Worm (Caenorhabditis elegans): ENCODE measurements around the gene dmd-4.

The dmd-4 gene

DNA sequence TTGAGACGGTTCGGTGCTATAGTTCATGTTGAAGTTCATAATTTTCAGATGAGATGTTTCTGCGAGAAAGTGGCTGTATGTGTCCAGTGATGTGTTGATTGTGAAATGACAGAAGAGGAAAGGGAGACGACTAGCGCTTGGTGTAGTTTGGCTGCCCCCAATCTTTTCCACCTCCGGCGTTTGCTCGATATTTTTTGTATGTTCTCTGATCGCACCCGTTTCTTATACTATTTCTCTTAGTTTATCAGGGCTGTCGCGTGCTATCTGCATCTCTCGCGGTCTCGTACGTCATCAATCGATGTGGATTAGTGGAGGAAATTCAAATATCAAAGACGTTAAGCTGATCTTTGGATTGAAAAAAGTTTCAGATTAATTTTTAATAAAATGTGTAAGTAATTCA, 50.9 kb downstream of the dmd-4 start, which contains the start of gene atf-4 (continued):
- TF ChIP-seq zag-1 (tag; optimal IDR thresholded peaks at IDR 0.05) = no peak
- peak; percentile 72 for TF ChIP-seq swsn-7 (tag; optimal IDR thresholded peaks at IDR 0.05)
- peak; percentile 76 for TF ChIP-seq mep-1 (tag; optimal IDR thresholded peaks at IDR 0.05)
- no peak for TF ChIP-seq hlh-4 (tag; optimal IDR thresholded peaks at IDR 0.05)
- TF ChIP-seq hpl-2 (GFP tag; optimal IDR thresholded peaks at IDR 0.05) = no peak
- TF ChIP-seq elt-2 (tag; optimal IDR thresholded peaks at IDR 0.05) = peak; percentile 66
- no peak for TF ChIP-seq isw-1 (GFP tag; IDR thresholded peaks at IDR 0.05)
- TF ChIP-seq sox-4 (tag; optimal IDR thresholded peaks at IDR 0.05) = peak; percentile 16
- TF ChIP-seq C16A3.4 (tag; optimal IDR thresholded peaks at IDR 0.05) = peak; percentile 17
- TF ChIP-seq fkh-8 (tag; optimal IDR thresholded peaks at IDR 0.05) = peak; percentile 80
- TF ChIP-seq pax-3 (tag; optimal IDR thresholded peaks at IDR 0.05) = peak; percentile 17
- peak; percentile 73 for TF ChIP-seq unc-130 (tag; optimal IDR thresholded peaks at IDR 0.05)
- peak; percentile 79 for TF ChIP-seq dsc-1 (tag; optimal IDR thresholded peaks at IDR 0.05)
- TF ChIP-seq nhr-90 (tag; optimal IDR thresholded peaks at IDR 0.05; ENCODE audit: poor library complexity) = peak; percentile 52
- no peak for TF ChIP-seq ceh-8 (GFP tag; optimal IDR thresholded peaks at IDR 0.05)
- TF ChIP-seq egl-13 (tag; optimal IDR thresholded peaks at IDR 0.05) = peak; percentile 60
- TF ChIP-seq ceh-90 (tag; optimal IDR thresholded peaks at IDR 0.05) = no peak
- TF ChIP-seq aly-2 (tag; optimal IDR thresholded peaks at IDR 0.05) = no peak
- no peak for TF ChIP-seq pag-3 (tag; optimal IDR thresholded peaks at IDR 0.05; ENCODE audit: borderline replicate concordance, insufficient read depth)
- peak; percentile 37 for TF ChIP-seq fos-1 (tag; optimal IDR thresholded peaks at IDR 0.05)
- TF ChIP-seq skn-1 (tag; optimal IDR thresholded peaks at IDR 0.05) = no peak
- TF ChIP-seq hlh-17 (GFP tag; optimal IDR thresholded peaks at IDR 0.05; ENCODE audit: borderline replicate concordance) = no peak
- no peak for TF ChIP-seq tlp-1 (tag; optimal IDR thresholded peaks at IDR 0.05)
- TF ChIP-seq unc-62 (GFP tag; optimal IDR thresholded peaks at IDR 0.05) = no peak
- peak; percentile 92 for TF ChIP-seq nhr-71 (tag; optimal IDR thresholded peaks at IDR 0.05)
- TF ChIP-seq nhr-12 (tag; optimal IDR thresholded peaks at IDR 0.05) = no peak
- no peak for TF ChIP-seq nhr-76 (tag; optimal IDR thresholded peaks at IDR 0.05)
- no peak for TF ChIP-seq egl-27 (tag; optimal IDR thresholded peaks at IDR 0.05)
- peak; percentile 48 for TF ChIP-seq ztf-4 (tag; optimal IDR thresholded peaks at IDR 0.05)
- peak; percentile 82 for TF ChIP-seq nhr-47 (tag; optimal IDR thresholded peaks at IDR 0.05)
- TF ChIP-seq unc-98 (GFP tag; IDR thresholded peaks at IDR 0.05) = no peak
- TF ChIP-seq Y116A8C.19 (tag; optimal IDR thresholded peaks at IDR 0.05; ENCODE audit: borderline replicate concordance) = no peak
- peak; percentile 28 for TF ChIP-seq irx-1 (tag; optimal IDR thresholded peaks at IDR 0.05)
- no peak for TF ChIP-seq unc-30 (tag; optimal IDR thresholded peaks at IDR 0.05)
- peak; percentile 49 for TF ChIP-seq lin-13 (GFP tag; optimal IDR thresholded peaks at IDR 0.05)
- peak; percentile 19 for TF ChIP-seq snpc-4 (tag; optimal IDR thresholded peaks at IDR 0.05)
- no peak for TF ChIP-seq fkh-10 (GFP tag; optimal IDR thresholded peaks at IDR 0.05)
- no peak for TF ChIP-seq ztf-11 (tag; optimal IDR thresholded peaks at IDR 0.05)
- TF ChIP-seq jun-1 (tag; optimal IDR thresholded peaks at IDR 0.05) = peak; percentile 7
- TF ChIP-seq vab-15 (tag; optimal IDR thresholded peaks at IDR 0.05) = no peak
- TF ChIP-seq fkh-4 (tag; optimal IDR thresholded peaks at IDR 0.05; ENCODE audit: borderline replicate concordance) = no peak
- no peak for TF ChIP-seq pqm-1 (tag; optimal IDR thresholded peaks at IDR 0.05)
- TF ChIP-seq sptf-1 (tag; optimal IDR thresholded peaks at IDR 0.05) = no peak
- TF ChIP-seq ceh-88 (GFP tag; IDR thresholded peaks at IDR 0.05) = no peak
- peak; percentile 17 for TF ChIP-seq blmp-1 (tag; optimal IDR thresholded peaks at IDR 0.05)
- peak; percentile 76 for TF ChIP-seq tbx-2 (tag; optimal IDR thresholded peaks at IDR 0.05)
- TF ChIP-seq unc-86 (tag; optimal IDR thresholded peaks at IDR 0.05) = peak; percentile 34
- no peak for TF ChIP-seq nhr-84 (tag; optimal IDR thresholded peaks at IDR 0.05)
- TF ChIP-seq F16B12.6 (tag; optimal IDR thresholded peaks at IDR 0.05) = no peak
- no peak for TF ChIP-seq mef-2 (tag; optimal IDR thresholded peaks at IDR 0.05)
- TF ChIP-seq mdl-1 (tag; optimal IDR thresholded peaks at IDR 0.05) = peak in 1 of 2 experiments; percentile 87
- TF ChIP-seq lin-15B (tag; optimal IDR thresholded peaks at IDR 0.05) = no peak
- peak; percentile 62 for TF ChIP-seq xbp-1 (tag; optimal IDR thresholded peaks at IDR 0.05)
- TF ChIP-seq lin-35 (GFP tag; optimal IDR thresholded peaks at IDR 0.05) = peak; percentile 70 to 82
